Worm (Caenorhabditis elegans): ENCODE results near the gene mig-38.

mig-38 gene

ce11 chrIV:11599717-11600116, 5.7 kb downstream of the mig-38 start:
- no peak for TF ChIP-seq pag-3 (tag; optimal IDR thresholded peaks at IDR 0.05; ENCODE audit: borderline replicate concordance)
- no peak for TF ChIP-seq ceh-18 (tag; optimal IDR thresholded peaks at IDR 0.05)
- TF ChIP-seq ceh-14 (tag; optimal IDR thresholded peaks at IDR 0.05), result no peak
- no peak for TF ChIP-seq ama-1 (optimal IDR thresholded peaks at IDR 0.05)
- no peak for TF ChIP-seq ceh-45 (GFP tag; IDR thresholded peaks at IDR 0.05)
- TF ChIP-seq tbx-7 (tag; optimal IDR thresholded peaks at IDR 0.05), result no peak
- TF ChIP-seq C38D4.7 (GFP tag; optimal IDR thresholded peaks at IDR 0.05), result no peak
- TF ChIP-seq rnt-1 (tag; optimal IDR thresholded peaks at IDR 0.05), result no peak
- TF ChIP-seq dmd-4 (tag; optimal IDR thresholded peaks at IDR 0.05; ENCODE audit: borderline replicate concordance), result no peak
- TF ChIP-seq pha-4 (tag; optimal IDR thresholded peaks at IDR 0.05), result no peak
- no peak for TF ChIP-seq che-1 (tag; optimal IDR thresholded peaks at IDR 0.05)
- no peak for TF ChIP-seq ceh-2 (tag; optimal IDR thresholded peaks at IDR 0.05)
- TF ChIP-seq ahr-1 (tag; optimal IDR thresholded peaks at IDR 0.05), result no peak
- no peak for TF ChIP-seq ets-4 (tag; optimal IDR thresholded peaks at IDR 0.05)
- no peak for TF ChIP-seq nhr-232 (tag; optimal IDR thresholded peaks at IDR 0.05)

- no peak for TF ChIP-seq dmd-4 (tag; optimal IDR thresholded peaks at IDR 0.05; ENCODE audit: borderline replicate concordance)
- peak; percentile 2 for TF ChIP-seq tbx-2 (tag; optimal IDR thresholded peaks at IDR 0.05)
- TF ChIP-seq ceh-14 (tag; optimal IDR thresholded peaks at IDR 0.05), result no peak
- peak; percentile 37 for TF ChIP-seq ama-1 (optimal IDR thresholded peaks at IDR 0.05)
- no peak for TF ChIP-seq K09A11.1 (tag; optimal IDR thresholded peaks at IDR 0.05; ENCODE audit: insufficient read depth)
- TF ChIP-seq sdc-2 (tag; optimal IDR thresholded peaks at IDR 0.05), result peak; percentile 5
- TF ChIP-seq ceh-48 (tag; optimal IDR thresholded peaks at IDR 0.05), result no peak
- peak; percentile 16 for TF ChIP-seq sox-4 (tag; optimal IDR thresholded peaks at IDR 0.05)
- peak; percentile 43 for TF ChIP-seq che-1 (tag; optimal IDR thresholded peaks at IDR 0.05)
- peak; percentile 8 for TF ChIP-seq pat-9 (tag; optimal IDR thresholded peaks at IDR 0.05)
- TF ChIP-seq unc-42 (tag; optimal IDR thresholded peaks at IDR 0.05), result peak; percentile 50
- TF ChIP-seq unc-55 (GFP tag; optimal IDR thresholded peaks at IDR 0.05), result peak; percentile 47
- TF ChIP-seq ceh-34 (tag; optimal IDR thresholded peaks at IDR 0.05), result peak; percentile 13
- no peak for TF ChIP-seq unc-86 (tag; optimal IDR thresholded peaks at IDR 0.05)
- TF ChIP-seq K02D7.2 (tag; optimal IDR thresholded peaks at IDR 0.05), result no peak
- TF ChIP-seq nfya-1 (tag; optimal IDR thresholded peaks at IDR 0.05), result peak; percentile 67
- no peak for TF ChIP-seq elt-2 (tag; optimal IDR thresholded peaks at IDR 0.05)
- TF ChIP-seq ceh-18 (tag; optimal IDR thresholded peaks at IDR 0.05), result peak; percentile 23
- TF ChIP-seq ceh-31 (tag; optimal IDR thresholded peaks at IDR 0.05), result peak; percentile 24
These were observed 7.8 kb downstream of the mig-38 start for ce11 chrIV:11601721-11602405.

- TF ChIP-seq pat-9 (tag; optimal IDR thresholded peaks at IDR 0.05) (no peak), fkh-6 (tag; optimal IDR thresholded peaks at IDR 0.05) (no peak), Y22D7AL.16 (tag; optimal IDR thresholded peaks at IDR 0.05) (no peak), K02D7.2 (tag; optimal IDR thresholded peaks at IDR 0.05) (no peak), unc-86 (tag; optimal IDR thresholded peaks at IDR 0.05) (no peak)
These were observed 8.5 kb downstream of the mig-38 start, which contains the start of gene rps-11 for ce11 chrIV:11602498-11603068. Gene rps-11, plus strand, starts transcription at chrIV:11602641.

DNA sequence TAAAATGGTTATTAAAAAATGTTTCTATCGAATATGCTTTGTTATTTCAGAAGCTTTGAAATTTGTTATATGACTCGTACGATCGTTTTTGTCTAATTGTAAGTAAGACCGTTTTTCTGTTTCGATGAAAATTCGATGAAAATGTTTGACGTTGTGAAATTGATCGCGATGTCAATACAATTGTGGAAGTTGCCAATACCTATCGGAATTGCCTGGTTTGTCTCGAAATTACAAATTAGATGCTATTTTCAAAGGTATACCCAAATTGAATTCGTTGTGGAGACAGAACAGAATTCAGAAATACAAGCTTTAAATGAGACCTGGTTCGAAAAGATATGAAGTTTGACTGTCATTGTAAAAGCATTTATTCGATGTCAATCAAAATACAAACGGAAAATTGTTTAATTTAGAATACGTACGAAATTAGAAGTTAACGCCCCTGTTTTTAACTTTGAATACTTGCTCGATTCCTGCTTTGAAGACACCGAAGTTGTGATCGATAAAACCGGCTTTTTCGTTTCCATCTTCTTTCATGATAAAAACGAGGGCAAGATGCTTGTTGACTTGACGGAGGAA, 9.3 kb downstream of the mig-38 start:
- TF ChIP-seq sox-2 (GFP tag; IDR thresholded peaks at IDR 0.05), result no peak
- no peak for TF ChIP-seq unc-55 (GFP tag; optimal IDR thresholded peaks at IDR 0.05)
- TF ChIP-seq ceh-14 (tag; optimal IDR thresholded peaks at IDR 0.05), result no peak
- TF ChIP-seq ceh-48 (tag; optimal IDR thresholded peaks at IDR 0.05), result no peak

- peak; percentile 38 for TF ChIP-seq unc-86 (tag; optimal IDR thresholded peaks at IDR 0.05)
- TF ChIP-seq pag-3 (tag; optimal IDR thresholded peaks at IDR 0.05; ENCODE audit: borderline replicate concordance), result no peak
- no peak for TF ChIP-seq ceh-24 (tag; optimal IDR thresholded peaks at IDR 0.05)
- TF ChIP-seq ets-4 (tag; optimal IDR thresholded peaks at IDR 0.05), result no peak
- TF ChIP-seq ceh-19 (GFP tag; optimal IDR thresholded peaks at IDR 0.05), result peak; percentile 2
- no peak for TF ChIP-seq fax-1 (tag; optimal IDR thresholded peaks at IDR 0.05)
- no peak for TF ChIP-seq pax-1 (tag; optimal IDR thresholded peaks at IDR 0.05)
- TF ChIP-seq zip-5 (tag; optimal IDR thresholded peaks at IDR 0.05), result no peak
- no peak for TF ChIP-seq che-1 (tag; optimal IDR thresholded peaks at IDR 0.05)
- no peak for TF ChIP-seq F13H6.1 (tag; optimal IDR thresholded peaks at IDR 0.05)
- TF ChIP-seq Y22D7AL.16 (tag; optimal IDR thresholded peaks at IDR 0.05), result no peak
- TF ChIP-seq madf-2 (tag; optimal IDR thresholded peaks at IDR 0.05), result no peak
- no peak for TF ChIP-seq C08G9.2 (tag; optimal IDR thresholded peaks at IDR 0.05)
- peak; percentile 66 for TF ChIP-seq elt-2 (tag; optimal IDR thresholded peaks at IDR 0.05)
- no peak for TF ChIP-seq elt-4 (tag; optimal IDR thresholded peaks at IDR 0.05)
- peak; percentile 86 for TF ChIP-seq ceh-14 (tag; optimal IDR thresholded peaks at IDR 0.05)
- TF ChIP-seq pat-9 (tag; optimal IDR thresholded peaks at IDR 0.05), result peak; percentile 19
- no peak for TF ChIP-seq odd-2 (tag; optimal IDR thresholded peaks at IDR 0.05)
These were observed 10.9 kb downstream of the mig-38 start, which contains the start of the genes ragc-1 and Y24F12A.1 for ce11 chrIV:11604909-11605308. Gene ragc-1, minus strand, starts transcription at chrIV:11604933. Gene Y24F12A.1, plus strand, starts transcription at chrIV:11605254.
